Worm (Caenorhabditis elegans): ENCODE data around the gene mrck-1.

mrck-1 gene

ce11 chrV:6214465-6214864, 52.6 kb downstream of the mrck-1 start:
- peak; percentile 94 for TF ChIP-seq efl-1 (GFP tag; optimal IDR thresholded peaks at IDR 0.05)
- peak; percentile 70 for TF ChIP-seq hsf-1 (GFP tag; IDR thresholded peaks at IDR 0.05)
- TF ChIP-seq lsl-1 (GFP tag; optimal IDR thresholded peaks at IDR 0.05), result peak; percentile 95
- peak; percentile 76 for TF ChIP-seq D2030.7 (GFP tag; IDR thresholded peaks at IDR 0.05)
- TF ChIP-seq tlf-1 (GFP tag; optimal IDR thresholded peaks at IDR 0.05), result peak; percentile 6
- TF ChIP-seq C06A6.2 (GFP tag; conservative IDR thresholded peaks at IDR 0.05), result no peak
- peak; percentile 22 for TF ChIP-seq F23B12.7 (tag; optimal IDR thresholded peaks at IDR 0.05; ENCODE audit: insufficient read depth)
- peak; percentile 13 for TF ChIP-seq F49E8.2 (tag; optimal IDR thresholded peaks at IDR 0.05; ENCODE audit: insufficient read depth)
- no peak for TF ChIP-seq pbrm-1 (GFP tag; IDR thresholded peaks at IDR 0.05)
- no peak for TF ChIP-seq mel-28 (tag; optimal IDR thresholded peaks at IDR 0.05; ENCODE audit: borderline replicate concordance)
- TF ChIP-seq madf-6 (GFP tag; IDR thresholded peaks at IDR 0.05), result peak; percentile 99
- TF ChIP-seq F33H1.4 (GFP tag; IDR thresholded peaks at IDR 0.05), result peak; percentile 73
- no peak for TF ChIP-seq dpff-1 (tag; optimal IDR thresholded peaks at IDR 0.05)
- TF ChIP-seq rcor-1 (GFP tag; IDR thresholded peaks at IDR 0.05), result 0 out of 2 replicates have a peak, but pooled peaks have one; percentile 47
- peak; percentile 33 for TF ChIP-seq snpc-1.3 (tag; optimal IDR thresholded peaks at IDR 0.05; ENCODE audit: insufficient read depth)
- TF ChIP-seq hmg-1.2 (GFP tag; IDR thresholded peaks at IDR 0.05), result peak; percentile 33; the same call in 1 of the 2 replicates
- peak; percentile 99 for TF ChIP-seq madf-8 (GFP tag; conservative IDR thresholded peaks at IDR 0.05)
- no peak for TF ChIP-seq repo-1 (tag; optimal IDR thresholded peaks at IDR 0.05)
- 0 out of 2 replicates have a peak, but pooled peaks have one; percentile 16 for TF ChIP-seq ekl-4 (GFP tag; IDR thresholded peaks at IDR 0.05)
- peak; percentile 81 for TF ChIP-seq ceh-91 (GFP tag; IDR thresholded peaks at IDR 0.05)
- no peak for TF ChIP-seq ama-1 (optimal IDR thresholded peaks at IDR 0.05)
- TF ChIP-seq ama-1 (GFP tag; optimal IDR thresholded peaks at IDR 0.05), result no peak
- peak; percentile 67 for TF ChIP-seq dpl-1 (GFP tag; optimal IDR thresholded peaks at IDR 0.05)
- TF ChIP-seq xnd-1 (tag; optimal IDR thresholded peaks at IDR 0.05), result peak; percentile 95
- no peak for TF ChIP-seq F39B2.1 (GFP tag; IDR thresholded peaks at IDR 0.05)
- peak; percentile 69 for TF ChIP-seq lin-54 (GFP tag; optimal IDR thresholded peaks at IDR 0.05)
- TF ChIP-seq snpc-3.4 (tag; optimal IDR thresholded peaks at IDR 0.05), result peak; percentile 63

ce11 chrV:6213845-6214244, 53.2 kb downstream of the mrck-1 start:
- TF ChIP-seq B0019.2 (GFP tag; conservative IDR thresholded peaks at IDR 0.05) (no peak), K11D2.4 (GFP tag; IDR thresholded peaks at IDR 0.05) (0 out of 2 replicates have a peak, but pooled peaks have one; percentile 31), zfh-2 (GFP tag; conservative IDR thresholded peaks at IDR 0.05) (peak; percentile 79), K12H6.12 (tag; optimal IDR thresholded peaks at IDR 0.05) (peak; percentile 38), cebp-1 (GFP tag; IDR thresholded peaks at IDR 0.05) (peak; percentile 96), cebp-1 (tag; optimal IDR thresholded peaks at IDR 0.05) (peak; percentile 99), tbp1 (GFP tag; optimal IDR thresholded peaks at IDR 0.05) (peak; percentile 16), nfyb-1 (GFP tag; IDR thresholded peaks at IDR 0.05) (0 out of 2 replicates have a peak, but pooled peaks have one; percentile 55), ceh-27 (GFP tag; optimal IDR thresholded peaks at IDR 0.05) (peak; percentile 21), mcd-1 (GFP tag; IDR thresholded peaks at IDR 0.05) (peak; percentile 30; the same call in 1 of the 2 replicates), B0035.1 (tag; optimal IDR thresholded peaks at IDR 0.05) (no peak), chd-7 (tag; optimal IDR thresholded peaks at IDR 0.05) (peak; percentile 47), lin-26 (GFP tag; IDR thresholded peaks at IDR 0.05) (peak; percentile 53; the same call in 1 of the 2 replicates), unc-62 (GFP tag; optimal IDR thresholded peaks at IDR 0.05) (peak; percentile 8), attf-5 (GFP tag; optimal IDR thresholded peaks at IDR 0.05) (peak; percentile 65), ceh-79 (tag; optimal IDR thresholded peaks at IDR 0.05) (no peak), hsf-1 (GFP tag; IDR thresholded peaks at IDR 0.05) (no peak), F33H1.4 (GFP tag; IDR thresholded peaks at IDR 0.05) (no peak), attf-6 (GFP tag; IDR thresholded peaks at IDR 0.05) (no peak), pha-4 (tag; optimal IDR thresholded peaks at IDR 0.05) (peak; percentile 52), let-607 (tag; optimal IDR thresholded peaks at IDR 0.05) (peak in 1 of 2 experiments; percentile 72), lin-40 (tag; optimal IDR thresholded peaks at IDR 0.05) (peak; percentile 41), hmg-1.2 (GFP tag; IDR thresholded peaks at IDR 0.05) (peak; percentile 79; the same call in 1 of the 2 replicates), lin-35 (GFP tag; optimal IDR thresholded peaks at IDR 0.05) (peak in 1 of 3 experiments; percentile 8)
